Fruit fly (Drosophila melanogaster) whole organism, embryonic: ENCODE measurements around the gene Tango2.

Experiments
- Aef1 ChIP-seq: fragments of 200-800 bp; sonication (Bioruptor generic); IDR thresholded peaks from 3 replicates; pipeline ENCODE4 v1.3.6; 2022; ENCODE audit warnings: missing biosample characterization, missing genetic modification characterization
- BEAF-32 ChIP-seq: fragments of 200-800 bp; sonication (Bioruptor generic); optimal IDR thresholded peaks from 3 replicates; lab custom pipeline; 2017; ENCODE audit warnings: missing biosample characterization, missing genetic modification characterization, mild to moderate bottlenecking, moderate library complexity, missing genetic modification reagents
- Bgb ChIP-seq: fragments of 200-800 bp; sonication (Bioruptor generic); IDR thresholded peaks from 2 replicates; pipeline ENCODE4 v1.3.6; 2022; ENCODE audit warnings: missing biosample characterization, missing genetic modification characterization; ENCODE audit not compliant: partially characterized antibody
- Blimp-1 ChIP-seq: fragments of 200-800 bp; sonication (Bioruptor generic); optimal IDR thresholded peaks from 3 replicates; lab custom pipeline; 2018; ENCODE audit warnings: missing biosample characterization, missing genetic modification characterization, mild to moderate bottlenecking, moderate library complexity, missing genetic modification reagents
- BtbVII ChIP-seq: fragments of 200-800 bp; sonication (Bioruptor generic); optimal IDR thresholded peaks from 3 replicates; lab custom pipeline; 2017; ENCODE audit warnings: missing biosample characterization, mild to moderate bottlenecking, missing genetic modification characterization
- CG1024 ChIP-seq: fragments of 200-800 bp; sonication (Bioruptor generic); IDR thresholded peaks from 2 replicates; pipeline ENCODE4 v1.3.6; 2022; ENCODE audit warnings: missing biosample characterization, missing genetic modification characterization
- CG11723 ChIP-seq: fragments of 200-800 bp; sonication (Bioruptor generic); optimal IDR thresholded peaks from 2 replicates; lab custom pipeline; 2017; ENCODE audit warnings: missing biosample characterization, mild to moderate bottlenecking, missing genetic modification characterization
- CG15269 ChIP-seq: fragments of 200-800 bp; sonication (Bioruptor generic); optimal IDR thresholded peaks from 2 replicates; lab custom pipeline; 2018; ENCODE audit warnings: missing biosample characterization, mild to moderate bottlenecking, missing genetic modification characterization, moderate library complexity
- CG1602 ChIP-seq: fragments of 200-800 bp; sonication (Bioruptor generic); optimal IDR thresholded peaks from 3 replicates; lab custom pipeline; 2016; ENCODE audit warnings: missing biosample characterization, missing genetic modification characterization
- CG16815 ChIP-seq: fragments of 200-800 bp; sonication (Bioruptor generic); optimal IDR thresholded peaks from 3 replicates; lab custom pipeline; 2017; ENCODE audit warnings: missing biosample characterization, mild to moderate bottlenecking, missing genetic modification characterization
- CG18476 ChIP-seq: fragments of 200-800 bp; sonication (Bioruptor generic); optimal IDR thresholded peaks from 2 replicates; lab custom pipeline; 2016; ENCODE audit warnings: missing biosample characterization, mild to moderate bottlenecking, missing genetic modification characterization
- CG30431 ChIP-seq: fragments of 200-800 bp; sonication (Bioruptor generic); optimal IDR thresholded peaks from 2 replicates; lab custom pipeline; 2017; ENCODE audit warnings: missing biosample characterization, missing genetic modification characterization
- CG31365 ChIP-seq: fragments of 200-800 bp; sonication (Bioruptor generic); optimal IDR thresholded peaks from 2 replicates; lab custom pipeline; 2018; ENCODE audit warnings: missing biosample characterization, mild to moderate bottlenecking, missing genetic modification characterization
- CG32767 ChIP-seq: fragments of 200-800 bp; sonication (Bioruptor generic); IDR thresholded peaks from 2 replicates; pipeline ENCODE4 v1.3.6; 2022; ENCODE audit warnings: missing biosample characterization, missing genetic modification characterization
- CG7372 ChIP-seq: fragments of 200-800 bp; sonication (Bioruptor generic); IDR thresholded peaks from 2 replicates; pipeline ENCODE4 v1.3.6; 2022; ENCODE audit warnings: missing biosample characterization, missing genetic modification characterization
- CG7839 ChIP-seq: fragments of 200-800 bp; sonication (Bioruptor generic); optimal IDR thresholded peaks from 3 replicates; lab custom pipeline; 2018; ENCODE audit warnings: missing biosample characterization, mild to moderate bottlenecking, missing genetic modification characterization, moderate library complexity
- CG7928 ChIP-seq: fragments of 200-800 bp; sonication (Bioruptor generic); optimal IDR thresholded peaks from 2 replicates; lab custom pipeline; 2017; ENCODE audit warnings: missing biosample characterization, mild to moderate bottlenecking, missing genetic modification characterization
- CG9817 ChIP-seq: fragments of 200-800 bp; sonication (Bioruptor generic); optimal IDR thresholded peaks from 2 replicates; lab custom pipeline; 2018; ENCODE audit warnings: missing biosample characterization, mild to moderate bottlenecking, missing genetic modification characterization, moderate library complexity
- CHES-1-like ChIP-seq: fragments of 200-800 bp; sonication (Bioruptor generic); optimal IDR thresholded peaks from 2 replicates; lab custom pipeline; 2016; ENCODE audit warnings: missing biosample characterization, missing genetic modification characterization
- D ChIP-seq, 2 experiments: fragments of 200-800 bp in 1 of 2; fragments of >200 bp in 1 of 2; sonication (Bioruptor generic) in 1 of 2; optimal IDR thresholded peaks; 2 replicates in 1 of 2; 3 replicates in 1 of 2; lab custom pipeline; 2017; ENCODE audit warnings: mild to moderate bottlenecking in 1 of 2, missing biosample characterization in 1 of 2, missing genetic modification characterization in 1 of 2, missing genetic modification reagents in 1 of 2
- Dp ChIP-seq: fragments of 200-800 bp; sonication (Bioruptor generic); optimal IDR thresholded peaks from 2 replicates; lab custom pipeline; 2018; ENCODE audit warnings: missing biosample characterization, mild to moderate bottlenecking, missing genetic modification characterization, moderate library complexity
- Dref ChIP-seq: fragments of 200-800 bp; sonication (Bioruptor generic); IDR thresholded peaks from 2 replicates; pipeline ENCODE4 v1.3.6; 2022; ENCODE audit warnings: missing biosample characterization, missing genetic modification characterization
- Drgx ChIP-seq: fragments of 200-800 bp; sonication (Bioruptor generic); IDR thresholded peaks from 2 replicates; pipeline ENCODE4 v1.3.6; 2022; ENCODE audit warnings: missing biosample characterization, missing genetic modification characterization
- E2f1 ChIP-seq: fragments of 200-800 bp; sonication (Bioruptor generic); IDR thresholded peaks from 2 replicates; pipeline ENCODE4 v1.3.6; 2022; ENCODE audit warnings: missing biosample characterization, missing genetic modification characterization
- Eip74EF ChIP-seq, 2 experiments: fragments of 200-800 bp in 1 of 2; fragments of >200 bp in 1 of 2; sonication (Bioruptor generic) in 1 of 2; optimal IDR thresholded peaks; 2 replicates each; lab custom pipeline; 2017 to 2019; ENCODE audit warnings: missing biosample characterization in 2 of 2, missing genetic modification characterization in 2 of 2, mild to moderate bottlenecking in 1 of 2, moderate library complexity in 1 of 2
- Med ChIP-seq: fragments of 200-800 bp; sonication (Bioruptor generic); peaks from one replicate; lab custom pipeline; 2016; ENCODE audit warnings: missing biosample characterization, missing genetic modification characterization, mild to moderate bottlenecking, inconsistent platforms, moderate library complexity
- Myb ChIP-seq: fragments of 200-800 bp; sonication (Bioruptor generic); optimal IDR thresholded peaks from 2 replicates; lab custom pipeline; 2016; ENCODE audit warnings: missing biosample characterization, missing genetic modification characterization
- NC2β ChIP-seq: fragments of 200-800 bp; sonication (Bioruptor generic); optimal IDR thresholded peaks from 2 replicates; lab custom pipeline; 2016; ENCODE audit warnings: missing biosample characterization, missing genetic modification characterization
- Rfx ChIP-seq: fragments of 200-800 bp; sonication (Bioruptor generic); IDR thresholded peaks from 2 replicates; pipeline ENCODE4 v1.3.6; 2022; ENCODE audit warnings: missing biosample characterization, missing genetic modification characterization
- Rx ChIP-seq: fragments of 200-800 bp; sonication (Bioruptor generic); IDR thresholded peaks from 2 replicates; pipeline ENCODE4 v1.3.6; 2022; ENCODE audit warnings: missing biosample characterization, missing genetic modification characterization
- YL-1 ChIP-seq: fragments of 200-800 bp; sonication (Bioruptor generic); optimal IDR thresholded peaks from 3 replicates; lab custom pipeline; 2017; ENCODE audit warnings: missing biosample characterization, mild to moderate bottlenecking, missing genetic modification characterization
- al ChIP-seq: fragments of 200-800 bp; sonication (Bioruptor generic); IDR thresholded peaks from 2 replicates; pipeline ENCODE4 v1.3.6; 2022; ENCODE audit warnings: missing biosample characterization, missing genetic modification characterization
- aop ChIP-seq: fragments of 200-800 bp; sonication (Bioruptor generic); IDR thresholded peaks from 2 replicates; pipeline ENCODE4 v1.3.6; 2022; ENCODE audit warnings: missing biosample characterization, missing genetic modification characterization
- bbx ChIP-seq: fragments of 200-800 bp; sonication (Bioruptor generic); IDR thresholded peaks from 2 replicates; pipeline ENCODE4 v1.3.6; 2022; ENCODE audit warnings: missing biosample characterization, missing genetic modification characterization; ENCODE audit not compliant: partially characterized antibody
- bsh ChIP-seq, 2 experiments: fragments of 200-800 bp; sonication (Bioruptor generic); optimal IDR thresholded peaks; 2 replicates each; lab custom pipeline; 2017 to 2018; ENCODE audit warnings: mild to moderate bottlenecking in 2 of 2, missing biosample characterization in 2 of 2, missing genetic modification characterization in 2 of 2, moderate library complexity in 1 of 2
- cg ChIP-seq: fragments of 200-800 bp; sonication (Bioruptor generic); optimal IDR thresholded peaks from 3 replicates; lab custom pipeline; 2019; ENCODE audit warnings: missing biosample characterization, mild to moderate bottlenecking, missing genetic modification characterization, moderate library complexity
- croc ChIP-seq: fragments of 200-800 bp; sonication (Bioruptor generic); conservative IDR thresholded peaks from 3 replicates; pipeline ENCODE4 v1.3.6; 2022; ENCODE audit warnings: missing biosample characterization, missing genetic modification characterization
- crol ChIP-seq: fragments of 200-800 bp; sonication (Bioruptor generic); IDR thresholded peaks from 2 replicates; pipeline ENCODE4 v1.3.6; 2022; ENCODE audit warnings: missing biosample characterization, missing genetic modification characterization
- dmrt11E ChIP-seq: fragments of 200-800 bp; sonication (Bioruptor generic); optimal IDR thresholded peaks from 3 replicates; lab custom pipeline; 2018; ENCODE audit warnings: missing biosample characterization, mild to moderate bottlenecking, missing genetic modification characterization, moderate library complexity
- eve ChIP-seq, 2 experiments: fragments of >200 bp; optimal IDR thresholded peaks; 2 replicates each; lab custom pipeline; 2017; ENCODE audit warnings: missing biosample characterization in 2 of 2, missing genetic modification characterization in 2 of 2
- gce ChIP-seq: fragments of 200-800 bp; sonication (Bioruptor generic); IDR thresholded peaks from 3 replicates; pipeline ENCODE4 v1.3.6; 2022; ENCODE audit warnings: missing biosample characterization, missing genetic modification characterization
- insv ChIP-seq, 2 experiments: fragments of 200-800 bp; sonication (Bioruptor generic); optimal IDR thresholded peaks; 3 replicates each; lab custom pipeline; 2016 to 2018; ENCODE audit warnings: missing biosample characterization in 2 of 2, missing genetic modification characterization in 2 of 2
- mld ChIP-seq: fragments of 200-800 bp; sonication (Bioruptor generic); IDR thresholded peaks from 3 replicates; pipeline ENCODE4 v1.3.6; 2022; ENCODE audit warnings: missing biosample characterization, missing genetic modification characterization; ENCODE audit not compliant: partially characterized antibody
- p53 ChIP-seq: fragments of 200-800 bp; sonication (Bioruptor generic); optimal IDR thresholded peaks from 2 replicates; lab custom pipeline; 2016; ENCODE audit warnings: missing biosample characterization, missing genetic modification characterization
- pum ChIP-seq: fragments of 200-800 bp; sonication (Bioruptor generic); optimal IDR thresholded peaks from 2 replicates; lab custom pipeline; 2016; ENCODE audit warnings: missing biosample characterization, missing genetic modification characterization
- ranshi ChIP-seq: fragments of 200-800 bp; sonication (Bioruptor generic); IDR thresholded peaks from 2 replicates; pipeline ENCODE4 v1.3.6; 2022; ENCODE audit warnings: missing biosample characterization, missing genetic modification characterization
- ro ChIP-seq: fragments of 200-800 bp; sonication (Bioruptor generic); IDR thresholded peaks from 2 replicates; pipeline ENCODE4 v1.3.6; 2022; ENCODE audit warnings: missing biosample characterization, missing genetic modification characterization
- sima ChIP-seq: fragments of 200-800 bp; sonication (Bioruptor generic); optimal IDR thresholded peaks from 2 replicates; lab custom pipeline; 2016; ENCODE audit warnings: missing biosample characterization, missing genetic modification characterization
- sug ChIP-seq: fragments of 200-800 bp; optimal IDR thresholded peaks from 2 replicates; lab custom pipeline; 2019; ENCODE audit warnings: missing biosample characterization, mild to moderate bottlenecking, missing genetic modification characterization, moderate library complexity
- zfh2 ChIP-seq: fragments of 200-800 bp; sonication (Bioruptor generic); optimal IDR thresholded peaks from 2 replicates; lab custom pipeline; 2016; ENCODE audit warnings: missing biosample characterization, missing genetic modification characterization

Tango2 gene

DNA sequence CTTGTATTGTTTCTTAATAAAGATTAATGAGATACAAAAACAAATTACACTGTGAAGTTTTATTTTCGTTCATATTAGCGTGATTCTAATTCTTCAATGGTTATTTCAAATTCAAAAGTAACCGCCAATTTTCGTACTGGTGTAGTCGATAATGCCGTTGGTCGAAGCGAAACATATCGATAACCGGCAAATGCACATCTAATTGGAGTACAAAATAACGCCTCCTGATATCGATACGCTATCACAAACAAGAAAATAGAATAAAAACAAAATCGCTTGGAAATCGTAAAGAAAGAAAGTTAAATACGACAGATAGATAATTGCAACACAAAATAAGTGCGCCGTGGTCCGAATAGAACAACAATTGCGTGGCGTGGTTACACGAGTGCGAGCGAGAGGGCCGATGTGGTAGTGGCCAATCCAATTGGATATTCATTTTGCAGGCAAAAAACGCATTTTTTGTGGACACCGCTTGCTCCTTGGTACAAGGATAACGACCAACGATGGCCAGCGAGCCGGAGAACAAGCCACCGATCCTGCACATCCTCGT lies 10.8 kb upstream of the Tango2 start (continued):
- TF ChIP-seq NC2β (GFP tag; lab: Kevin White, UChicago) (no peak), insv (GFP tag; optimal IDR thresholded peaks at IDR 0.05; lab: Kevin White, UChicago) (peak; percentile 78 to 96), CG1602 (no peak), crol (GFP tag; lab: Robert Waterston, UW) (no peak), CG7928 (no peak), Drgx (no peak), eve (GFP tag; optimal IDR thresholded peaks at IDR 0.05; lab: Kevin White, UChicago) (no peak), Rfx (GFP tag; lab: Robert Waterston, UW) (no peak), BEAF-32 (GFP tag; lab: Kevin White, UChicago) (peak; percentile 72), Dp (GFP tag; lab: Kevin White, UChicago) (peak; percentile 86), zfh2 (GFP tag; lab: Kevin White, UChicago) (no peak), Blimp-1 (GFP tag; lab: Kevin White, UChicago) (no peak), CG31365 (tag; lab: Kevin White, UChicago) (no peak), D (optimal IDR thresholded peaks at IDR 0.05; lab: Kevin White, UChicago) (no peak), D (GFP tag; optimal IDR thresholded peaks at IDR 0.05; lab: Kevin White, UChicago) (no peak), gce (no peak), ro (no peak), croc (GFP tag; lab: Robert Waterston, UW) (no peak), Med (GFP tag; lab: Kevin White, UChicago) (peak; percentile 27), ranshi (GFP tag; lab: Robert Waterston, UW) (no peak), CG1024 (no peak), Rx (GFP tag; lab: Robert Waterston, UW) (no peak), CG16815 (GFP tag; lab: Kevin White, UChicago) (no peak), bsh (GFP tag; optimal IDR thresholded peaks at IDR 0.05; lab: Kevin White, UChicago) (no peak), Dref (GFP tag; lab: Robert Waterston, UW) (peak; percentile 79), CG7839 (no peak), sug (tag; lab: Kevin White, UChicago) (no peak), pum (GFP tag; lab: Kevin White, UChicago) (no peak), Myb (peak; percentile 86), E2f1 (GFP tag; lab: Robert Waterston, UW) (no peak), mld (GFP tag; lab: Robert Waterston, UW) (no peak), Bgb (GFP tag; lab: Robert Waterston, UW) (peak; percentile 71), CHES-1-like (GFP tag; lab: Kevin White, UChicago) (no peak), BtbVII (GFP tag; lab: Kevin White, UChicago) (no peak), CG18476 (GFP tag; lab: Kevin White, UChicago) (no peak), al (no peak), CG11723 (GFP tag; lab: Kevin White, UChicago) (no peak), p53 (GFP tag; lab: Kevin White, UChicago) (no peak), cg (no peak), CG9817 (no peak), YL-1 (GFP tag; lab: Kevin White, UChicago) (peak; percentile 25), Eip74EF (GFP tag; optimal IDR thresholded peaks at IDR 0.05; lab: Kevin White, UChicago) (no peak), sima (GFP tag; lab: Kevin White, UChicago) (no peak), CG7372 (GFP tag; lab: Robert Waterston, UW) (no peak), CG30431 (GFP tag; lab: Kevin White, UChicago) (no peak), dmrt11E (tag; lab: Kevin White, UChicago) (no peak), bbx (peak; percentile 72), CG32767 (GFP tag; lab: Robert Waterston, UW) (no peak), Aef1 (GFP tag; lab: Robert Waterston, UW) (no peak), aop (GFP tag; lab: Robert Waterston, UW) (no peak), CG15269 (tag; lab: Kevin White, UChicago) (no peak)
